Fruit fly (Drosophila melanogaster) whole organism, embryonic: ENCODE data around the gene CG43897.
A peak's percentile ranks its signal among the peaks of the same experiment; 100 is the strongest.

Source experiments
- Atf-2 ChIP-seq: fragments of 200-800 bp; sonication (Bioruptor generic); optimal IDR thresholded peaks from 2 replicates; lab custom pipeline; 2016; ENCODE audit warnings: missing biosample characterization, missing genetic modification characterization
- Awh ChIP-seq: fragments of 200-800 bp; sonication (Bioruptor generic); IDR thresholded peaks from 2 replicates; pipeline ENCODE4, ENCODE4 v1.3.6; 2022; ENCODE audit warnings: missing biosample characterization, missing genetic modification characterization
- Bdp1 ChIP-seq: fragments of 200-800 bp; sonication (Bioruptor generic); optimal IDR thresholded peaks from 3 replicates; lab custom pipeline; 2016; ENCODE audit warnings: missing biosample characterization, missing genetic modification characterization
- Bgb ChIP-seq: fragments of 200-800 bp; sonication (Bioruptor generic); IDR thresholded peaks from 2 replicates; pipeline ENCODE4 v1.3.6; 2022; ENCODE audit warnings: missing biosample characterization, missing genetic modification characterization; ENCODE audit not compliant: partially characterized antibody
- CG10654 ChIP-seq: fragments of 200-800 bp; sonication (Bioruptor generic); optimal IDR thresholded peaks from 2 replicates; lab custom pipeline; 2016; ENCODE audit warnings: missing biosample characterization, missing genetic modification characterization
- CG11398 ChIP-seq: fragments of 200-800 bp; sonication (Bioruptor generic); optimal IDR thresholded peaks from 2 replicates; lab custom pipeline; 2016; ENCODE audit warnings: missing biosample characterization, missing genetic modification characterization
- CG11560 ChIP-seq: fragments of 200-800 bp; sonication (Bioruptor generic); IDR thresholded peaks from 3 replicates; pipeline ENCODE4 v1.3.6; 2022; ENCODE audit warnings: missing biosample characterization, missing genetic modification characterization
- CG11723 ChIP-seq: fragments of 200-800 bp; sonication (Bioruptor generic); optimal IDR thresholded peaks from 2 replicates; lab custom pipeline; 2017; ENCODE audit warnings: missing biosample characterization, mild to moderate bottlenecking, missing genetic modification characterization
- CG12155 ChIP-seq: fragments of 200-800 bp; sonication (Bioruptor generic); optimal IDR thresholded peaks from 3 replicates; lab custom pipeline; 2016; ENCODE audit warnings: missing biosample characterization, missing genetic modification characterization
- CG12236 ChIP-seq: fragments of 200-800 bp; sonication (Bioruptor generic); optimal IDR thresholded peaks from 2 replicates; lab custom pipeline; 2016; ENCODE audit warnings: missing biosample characterization, missing genetic modification characterization
- CG12299 ChIP-seq: fragments of 200-800 bp; sonication (Bioruptor generic); optimal IDR thresholded peaks from 2 replicates; lab custom pipeline; 2018; ENCODE audit warnings: missing biosample characterization, mild to moderate bottlenecking, missing genetic modification characterization
- CG1233 ChIP-seq: fragments of 200-800 bp; sonication (Bioruptor generic); optimal IDR thresholded peaks from 4 replicates; lab custom pipeline; 2018; ENCODE audit warnings: missing biosample characterization, mild to moderate bottlenecking, missing genetic modification characterization
- CG12391 ChIP-seq: fragments of 200-800 bp; sonication (Bioruptor generic); optimal IDR thresholded peaks from 3 replicates; lab custom pipeline; 2018; ENCODE audit warnings: missing biosample characterization, mild to moderate bottlenecking, missing genetic modification characterization, moderate library complexity
- CG13123 ChIP-seq: fragments of 200-800 bp; sonication (Bioruptor generic); optimal IDR thresholded peaks from 2 replicates; lab custom pipeline; 2016; ENCODE audit warnings: missing biosample characterization, missing genetic modification characterization
- CG15011 ChIP-seq: fragments of 200-800 bp; sonication (Bioruptor generic); optimal IDR thresholded peaks from 3 replicates; lab custom pipeline; 2018; ENCODE audit warnings: missing biosample characterization, mild to moderate bottlenecking, missing genetic modification characterization
- CG15696 ChIP-seq: fragments of 200-800 bp; sonication (Bioruptor generic); optimal IDR thresholded peaks from 2 replicates; lab custom pipeline; 2019; ENCODE audit warnings: missing biosample characterization, mild to moderate bottlenecking, missing genetic modification characterization, moderate library complexity
- CG17328 ChIP-seq: fragments of 200-800 bp; sonication (Bioruptor generic); IDR thresholded peaks from 2 replicates; pipeline ENCODE4 v1.3.6; 2022; ENCODE audit warnings: missing biosample characterization, missing genetic modification characterization
- CG17568 ChIP-seq: fragments of 200-800 bp; sonication (Bioruptor generic); optimal IDR thresholded peaks from 2 replicates; lab custom pipeline; 2018; ENCODE audit warnings: missing biosample characterization, mild to moderate bottlenecking, missing genetic modification characterization, moderate library complexity
- CG2889 ChIP-seq: fragments of 200-800 bp; sonication (Bioruptor generic); IDR thresholded peaks from 3 replicates; pipeline ENCODE4 v1.3.6; 2022; ENCODE audit warnings: missing biosample characterization, missing genetic modification characterization
- CG30431 ChIP-seq: fragments of 200-800 bp; sonication (Bioruptor generic); optimal IDR thresholded peaks from 2 replicates; lab custom pipeline; 2017; ENCODE audit warnings: missing biosample characterization, missing genetic modification characterization
- CG34224 ChIP-seq: fragments of 200-800 bp; sonication (Bioruptor generic); IDR thresholded peaks from 3 replicates; pipeline ENCODE4 v1.3.6; 2022; ENCODE audit warnings: missing biosample characterization, missing genetic modification characterization; ENCODE audit not compliant: partially characterized antibody
- CG34422 ChIP-seq: fragments of 200-800 bp; sonication (Bioruptor generic); IDR thresholded peaks from 3 replicates; pipeline ENCODE4 v1.3.6; 2022; ENCODE audit warnings: missing biosample characterization, missing genetic modification characterization
- CG43689 ChIP-seq: fragments of 200-800 bp; sonication (Bioruptor generic); IDR thresholded peaks from 2 replicates; pipeline ENCODE4 v1.3.6; 2022; ENCODE audit warnings: missing biosample characterization, missing genetic modification characterization
- CG6175 ChIP-seq: fragments of 200-800 bp; sonication (Bioruptor generic); IDR thresholded peaks from 3 replicates; pipeline ENCODE4 v1.3.6; 2022; ENCODE audit warnings: missing biosample characterization, missing genetic modification characterization
- Doc2 ChIP-seq: fragments of 200-800 bp; sonication (Bioruptor generic); IDR thresholded peaks from 2 replicates; pipeline ENCODE4 v1.3.6; 2022; ENCODE audit warnings: missing biosample characterization, missing genetic modification characterization
- Eip74EF ChIP-seq, 2 experiments: fragments of 200-800 bp in 1 of 2; fragments of >200 bp in 1 of 2; sonication (Bioruptor generic) in 1 of 2; optimal IDR thresholded peaks; 2 replicates each; lab custom pipeline; 2017 to 2019; ENCODE audit warnings: missing biosample characterization in 2 of 2, missing genetic modification characterization in 2 of 2, mild to moderate bottlenecking in 1 of 2, moderate library complexity in 1 of 2
- Ets97D ChIP-seq: fragments of 200-800 bp; sonication (Bioruptor generic); optimal IDR thresholded peaks from 3 replicates; lab custom pipeline; 2016; ENCODE audit warnings: missing biosample characterization, missing genetic modification characterization
- Fer3 ChIP-seq: fragments of 200-800 bp; sonication (Bioruptor generic); optimal IDR thresholded peaks from 2 replicates; lab custom pipeline; 2018; ENCODE audit warnings: missing biosample characterization, mild to moderate bottlenecking, missing genetic modification characterization, moderate library complexity
- HHEX ChIP-seq: fragments of 200-800 bp; sonication (Bioruptor generic); optimal IDR thresholded peaks from 3 replicates; lab custom pipeline; 2017; ENCODE audit warnings: missing biosample characterization, mild to moderate bottlenecking, missing genetic modification characterization, missing genetic modification reagents
- HmgD ChIP-seq: fragments of 200-800 bp; sonication (Bioruptor generic); optimal IDR thresholded peaks from 3 replicates; lab custom pipeline; 2016; ENCODE audit warnings: missing biosample characterization, missing genetic modification characterization
- Hr3 ChIP-seq: fragments of 200-800 bp; sonication (Bioruptor generic); optimal IDR thresholded peaks from 3 replicates; lab custom pipeline; 2016; ENCODE audit warnings: missing biosample characterization, missing genetic modification characterization
- Lpt ChIP-seq: fragments of >200 bp; optimal IDR thresholded peaks from 2 replicates; lab custom pipeline; 2018; ENCODE audit warnings: missing biosample characterization, missing genetic modification characterization
- Mrtf ChIP-seq: fragments of 200-800 bp; sonication (Bioruptor generic); IDR thresholded peaks from 3 replicates; pipeline ENCODE4 v1.3.6; 2022; ENCODE audit warnings: missing biosample characterization, missing genetic modification characterization
- NC2α ChIP-seq: fragments of 200-800 bp; sonication (Bioruptor generic); optimal IDR thresholded peaks from 2 replicates; lab custom pipeline; 2016; ENCODE audit warnings: missing biosample characterization, missing genetic modification characterization
- NC2β ChIP-seq: fragments of 200-800 bp; sonication (Bioruptor generic); optimal IDR thresholded peaks from 2 replicates; lab custom pipeline; 2016; ENCODE audit warnings: missing biosample characterization, missing genetic modification characterization
- Poxn ChIP-seq: fragments of 200-800 bp; sonication (Bioruptor generic); IDR thresholded peaks from 2 replicates; pipeline ENCODE4 v1.3.6; 2022; ENCODE audit warnings: missing biosample characterization, missing genetic modification characterization
- Ptx1 ChIP-seq: fragments of 200-800 bp; sonication (Bioruptor generic); IDR thresholded peaks from 2 replicates; pipeline ENCODE4 v1.3.6; 2022; ENCODE audit warnings: missing biosample characterization, missing genetic modification characterization
- Six4 ChIP-seq: fragments of 200-800 bp; sonication (Bioruptor generic); optimal IDR thresholded peaks from 2 replicates; lab custom pipeline; 2016; ENCODE audit warnings: missing biosample characterization, missing genetic modification characterization
- Sox102F ChIP-seq: fragments of 200-800 bp; sonication (Bioruptor generic); optimal IDR thresholded peaks from 2 replicates; lab custom pipeline; 2018; ENCODE audit warnings: missing biosample characterization, mild to moderate bottlenecking, missing genetic modification characterization, moderate library complexity
- ab ChIP-seq: fragments of 200-800 bp; sonication (Bioruptor generic); optimal IDR thresholded peaks from 2 replicates; lab custom pipeline; 2016; ENCODE audit warnings: missing biosample characterization, missing genetic modification characterization
- cg ChIP-seq: fragments of 200-800 bp; sonication (Bioruptor generic); optimal IDR thresholded peaks from 3 replicates; lab custom pipeline; 2019; ENCODE audit warnings: missing biosample characterization, mild to moderate bottlenecking, missing genetic modification characterization, moderate library complexity
- chn ChIP-seq: fragments of 200-800 bp; sonication (Bioruptor generic); optimal IDR thresholded peaks from 2 replicates; lab custom pipeline; 2016; ENCODE audit warnings: missing biosample characterization, missing genetic modification characterization
- corto ChIP-seq: fragments of 200-800 bp; sonication (Bioruptor generic); optimal IDR thresholded peaks from 2 replicates; lab custom pipeline; 2016; ENCODE audit warnings: missing biosample characterization, mild to moderate bottlenecking, missing genetic modification characterization, moderate library complexity
- crc ChIP-seq: fragments of 200-800 bp; sonication (Bioruptor generic); optimal IDR thresholded peaks from 2 replicates; lab custom pipeline; 2016; ENCODE audit warnings: missing biosample characterization, missing genetic modification characterization
- gfzf ChIP-seq: fragments of 200-800 bp; sonication (Bioruptor generic); optimal IDR thresholded peaks from 2 replicates; lab custom pipeline; 2016; ENCODE audit warnings: missing biosample characterization, mild to moderate bottlenecking, missing genetic modification characterization, moderate library complexity
- kni ChIP-seq: fragments of 200-800 bp; sonication (Bioruptor generic); optimal IDR thresholded peaks from 3 replicates; lab custom pipeline; 2017; ENCODE audit warnings: mild to moderate bottlenecking, missing biosample characterization, missing genetic modification reagents, missing genetic modification characterization
- lab ChIP-seq: fragments of 200-800 bp; sonication (Bioruptor generic); optimal IDR thresholded peaks from 3 replicates; lab custom pipeline; 2017; ENCODE audit warnings: missing biosample characterization, missing genetic modification characterization, mild to moderate bottlenecking, moderate library complexity, missing genetic modification reagents
- nerfin-1 ChIP-seq: fragments of 200-800 bp; sonication (Bioruptor generic); optimal IDR thresholded peaks from 3 replicates; lab custom pipeline; 2019; ENCODE audit warnings: missing biosample characterization, mild to moderate bottlenecking, missing genetic modification characterization, moderate library complexity
- nom ChIP-seq: fragments of 200-800 bp; sonication (Bioruptor generic); optimal IDR thresholded peaks from 2 replicates; lab custom pipeline; 2017; ENCODE audit warnings: missing biosample characterization, missing genetic modification characterization, mild to moderate bottlenecking, moderate library complexity, missing genetic modification reagents
- repo ChIP-seq: fragments of 200-800 bp; sonication (Bioruptor generic); optimal IDR thresholded peaks from 2 replicates; lab custom pipeline; 2016; ENCODE audit warnings: missing biosample characterization, missing genetic modification characterization
- sima ChIP-seq: fragments of 200-800 bp; sonication (Bioruptor generic); optimal IDR thresholded peaks from 2 replicates; lab custom pipeline; 2016; ENCODE audit warnings: missing biosample characterization, missing genetic modification characterization

Gene CG43897

dm6 chr3L:9853895-9854470 lies 40.3 kb downstream of the CG43897 start (continued):
- TF ChIP-seq Ptx1 (GFP tag; lab: Robert Waterston, UW) (no peak), CG11723 (no peak), sima (GFP tag; lab: Kevin White, UChicago) (no peak), HmgD (GFP tag; lab: Kevin White, UChicago) (no peak), NC2β (no peak), nom (GFP tag; lab: Kevin White, UChicago) (peak; percentile 9), CG1233 (no peak), Bdp1 (GFP tag; lab: Kevin White, UChicago) (no peak), Awh (GFP tag; lab: Robert Waterston, UW) (no peak), CG12299 (tag; lab: Kevin White, UChicago) (no peak), nerfin-1 (tag; lab: Kevin White, UChicago) (peak; percentile 92), CG10654 (GFP tag; lab: Kevin White, UChicago) (no peak), crc (GFP tag; lab: Kevin White, UChicago) (no peak), CG2889 (GFP tag; lab: Robert Waterston, UW) (no peak), CG15011 (GFP tag; lab: Kevin White, UChicago) (no peak), ab (no peak), CG13123 (no peak), cg (GFP tag; lab: Kevin White, UChicago) (peak; percentile 96), Poxn (GFP tag; lab: Robert Waterston, UW) (no peak), CG6175 (GFP tag; lab: Robert Waterston, UW) (peak; percentile 69; the same call in 2 of the 3 replicates), Lpt (GFP tag; lab: Kevin White, UChicago) (no peak), CG17328 (GFP tag; lab: Robert Waterston, UW) (0 out of 2 replicates have a peak, but pooled peaks have one; percentile 23), Six4 (GFP tag; lab: Kevin White, UChicago) (no peak), HHEX (no peak), Eip74EF (GFP tag; optimal IDR thresholded peaks at IDR 0.05; lab: Kevin White, UChicago) (no peak), Mrtf (no peak), corto (GFP tag; lab: Kevin White, UChicago) (no peak), repo (no peak), Fer3 (tag; lab: Kevin White, UChicago) (no peak), CG34224 (GFP tag; lab: Robert Waterston, UW) (no peak), Sox102F (GFP tag; lab: Kevin White, UChicago) (no peak), lab (GFP tag; lab: Kevin White, UChicago) (no peak), gfzf (GFP tag; lab: Kevin White, UChicago) (no peak), kni (GFP tag; lab: Kevin White, UChicago) (peak; percentile 1), Doc2 (GFP tag; lab: Robert Waterston, UW) (no peak), CG34422 (GFP tag; lab: Robert Waterston, UW) (peak; percentile 84; the same call in 2 of the 3 replicates), CG43689 (GFP tag; lab: Robert Waterston, UW) (no peak), CG12155 (no peak), Atf-2 (GFP tag; lab: Kevin White, UChicago) (no peak), CG17568 (GFP tag; lab: Kevin White, UChicago) (no peak), Bgb (GFP tag; lab: Robert Waterston, UW) (peak; percentile 31; the same call in 1 of the 2 replicates), CG15696 (tag; lab: Kevin White, UChicago) (no peak), chn (GFP tag; lab: Kevin White, UChicago) (peak; percentile 67), CG12236 (no peak), CG12391 (tag; lab: Kevin White, UChicago) (no peak), CG11398 (no peak), CG30431 (no peak), NC2α (GFP tag; lab: Kevin White, UChicago) (no peak), Ets97D (GFP tag; lab: Kevin White, UChicago) (no peak), CG11560 (tag; lab: Robert Waterston, UW) (no peak), Hr3 (GFP tag; lab: Kevin White, UChicago) (no peak)
